Fruit fly (Drosophila melanogaster) whole organism, adult: ENCODE results near the gene Fcp3C.

ENCODE experiments used
- CG11617 ChIP-seq: fragments of 200-800 bp; sonication (Bioruptor generic); optimal IDR thresholded peaks from 2 replicates; lab custom pipeline; 2017; ENCODE audit warnings: mild to moderate bottlenecking, missing biosample characterization, missing genetic modification reagents, missing genetic modification characterization
- CG12768 ChIP-seq: fragments of 200-800 bp; sonication (Bioruptor generic); optimal IDR thresholded peaks from 2 replicates; lab custom pipeline; 2017; ENCODE audit warnings: missing biosample characterization, missing genetic modification characterization, mild to moderate bottlenecking, moderate library complexity, missing genetic modification reagents
- CG1620 ChIP-seq: fragments of 200-800 bp; sonication (Bioruptor generic); optimal IDR thresholded peaks from 2 replicates; lab custom pipeline; 2016; ENCODE audit warnings: missing biosample characterization, missing genetic modification characterization
- CG33017 ChIP-seq: fragments of 200-800 bp; sonication (Bioruptor generic); optimal IDR thresholded peaks from 2 replicates; lab custom pipeline; 2018; ENCODE audit warnings: missing biosample characterization, mild to moderate bottlenecking, missing genetic modification characterization, moderate library complexity
- CG5204 ChIP-seq: fragments of 200-800 bp; sonication (Bioruptor generic); optimal IDR thresholded peaks from 2 replicates; lab custom pipeline; 2016; ENCODE audit warnings: missing biosample characterization, missing genetic modification characterization
- CG7045 ChIP-seq: fragments of 200-800 bp; sonication (Bioruptor generic); optimal IDR thresholded peaks from 2 replicates; lab custom pipeline; 2017; ENCODE audit warnings: missing biosample characterization, mild to moderate bottlenecking, missing genetic modification characterization
- CG7101 ChIP-seq: fragments of 200-800 bp; sonication (Bioruptor generic); optimal IDR thresholded peaks from 2 replicates; lab custom pipeline; 2018; ENCODE audit warnings: missing biosample characterization, mild to moderate bottlenecking, missing genetic modification characterization, moderate library complexity
- Clk ChIP-seq: fragments of 200-800 bp; sonication (Bioruptor generic); optimal IDR thresholded peaks from 2 replicates; lab custom pipeline; 2017; ENCODE audit warnings: missing biosample characterization, missing genetic modification characterization
- Crg-1 ChIP-seq: fragments of 200-800 bp; sonication (Bioruptor generic); optimal IDR thresholded peaks from 2 replicates; lab custom pipeline; 2016; ENCODE audit warnings: missing biosample characterization, missing genetic modification characterization
- Hr96 ChIP-seq: fragments of 200-800 bp; sonication (Bioruptor generic); optimal IDR thresholded peaks from 2 replicates; lab custom pipeline; 2016; ENCODE audit warnings: missing biosample characterization, missing genetic modification characterization
- Mnt ChIP-seq: fragments of 200-800 bp; sonication (Bioruptor generic); optimal IDR thresholded peaks from 2 replicates; lab custom pipeline; 2016; ENCODE audit warnings: missing biosample characterization, mild to moderate bottlenecking, missing genetic modification characterization
- bab1 ChIP-seq: fragments of 200-800 bp; sonication (Bioruptor generic); optimal IDR thresholded peaks from 3 replicates; lab custom pipeline; 2019; ENCODE audit warnings: missing biosample characterization, mild to moderate bottlenecking, missing genetic modification characterization, moderate library complexity
- cic ChIP-seq: fragments of 200-800 bp; sonication (Bioruptor generic); optimal IDR thresholded peaks from 2 replicates; lab custom pipeline; 2017; ENCODE audit warnings: missing biosample characterization, mild to moderate bottlenecking, missing genetic modification characterization, moderate library complexity
- cnc ChIP-seq, 2 experiments: fragments of >200 bp; optimal IDR thresholded peaks; 2 replicates each; lab custom pipeline; 2017
- kay ChIP-seq: fragments of 200-800 bp; sonication (Bioruptor generic); peaks from one replicate; lab custom pipeline; 2016; ENCODE audit warnings: missing biosample characterization, missing genetic modification characterization, borderline replicate concordance
- ovo ChIP-seq: fragments of 200-800 bp; sonication (Bioruptor generic); optimal IDR thresholded peaks from 2 replicates; lab custom pipeline; 2016; ENCODE audit warnings: missing biosample characterization, missing genetic modification characterization
- pad ChIP-seq: fragments of 200-800 bp; sonication (Bioruptor generic); optimal IDR thresholded peaks from 3 replicates; lab custom pipeline; 2017; ENCODE audit warnings: missing biosample characterization, missing genetic modification characterization, mild to moderate bottlenecking, moderate library complexity, missing genetic modification reagents
- tj ChIP-seq: fragments of 200-800 bp; sonication (Bioruptor generic); optimal IDR thresholded peaks from 3 replicates; lab custom pipeline; 2017; ENCODE audit warnings: missing biosample characterization, mild to moderate bottlenecking, missing genetic modification characterization, moderate library complexity
- toe ChIP-seq: fragments of 200-800 bp; sonication (Bioruptor generic); optimal IDR thresholded peaks from 2 replicates; lab custom pipeline; 2016; ENCODE audit warnings: missing biosample characterization, missing genetic modification characterization

The Fcp3C gene

dm6 chrX:3189155-3189554 is 14.9 kb upstream of the Fcp3C start:
- TF ChIP-seq kay (GFP tag; lab: Kevin White, UChicago) (peak; percentile 62), Clk (GFP tag; lab: Kevin White, UChicago) (no peak)

DNA sequence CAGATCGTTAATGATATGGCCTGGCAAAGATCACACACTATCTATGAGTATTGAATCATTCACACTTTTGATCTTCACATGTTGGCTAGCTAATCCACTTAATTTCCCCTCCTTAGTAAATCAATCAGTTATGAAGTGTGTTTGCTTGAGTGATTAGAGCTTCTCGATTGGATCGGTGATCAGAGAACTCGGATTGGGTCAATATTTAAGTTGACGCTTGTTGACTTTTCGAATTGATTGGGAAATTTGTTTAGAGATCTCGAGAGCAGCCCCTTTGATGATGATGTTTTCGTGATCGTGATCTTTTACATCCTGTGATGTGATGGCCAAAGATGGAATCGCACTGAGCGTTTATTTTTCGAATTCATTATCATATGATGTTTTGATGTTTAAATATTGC is 14.1 kb upstream of the Fcp3C start:
- TF ChIP-seq ovo (GFP tag; lab: Kevin White, UChicago): peak; percentile 27
- TF ChIP-seq Crg-1: no peak
- TF ChIP-seq CG7101 (tag; lab: Kevin White, UChicago): peak; percentile 18
- TF ChIP-seq pad (GFP tag; lab: Kevin White, UChicago): peak; percentile 39

dm6 chrX:3187593-3187992 is 13.3 kb upstream of the Fcp3C start:
- no peak for TF ChIP-seq kay (GFP tag; lab: Kevin White, UChicago)
- TF ChIP-seq tj (GFP tag; lab: Kevin White, UChicago): peak; percentile 8

- TF ChIP-seq ovo (GFP tag; lab: Kevin White, UChicago) (no peak), CG11617 (GFP tag; lab: Kevin White, UChicago) (no peak), bab1 (no peak), CG7101 (tag; lab: Kevin White, UChicago) (peak; percentile 5), CG33017 (tag; lab: Kevin White, UChicago) (no peak), cic (GFP tag; lab: Kevin White, UChicago) (peak; percentile 15), cnc (optimal IDR thresholded peaks at IDR 0.05; lab: Kevin White, UChicago) (no peak)
Observed at dm6 chrX:3186550-3186949, 12.3 kb upstream of the Fcp3C start.

dm6 chrX:3176193-3176592 is 1.9 kb upstream of the Fcp3C start, which contains the start of gene dnc:
dnc (plus strand) TSS chrX:3176440.
- TF ChIP-seq pad (GFP tag; lab: Kevin White, UChicago) (peak; percentile 11), ovo (GFP tag; lab: Kevin White, UChicago) (peak; percentile 93), Mnt (GFP tag; lab: Kevin White, UChicago) (no peak)

- TF ChIP-seq CG11617 (GFP tag; lab: Kevin White, UChicago): no peak
- no peak for TF ChIP-seq CG7101 (tag; lab: Kevin White, UChicago)
- no peak for TF ChIP-seq CG5204 (GFP tag; lab: Kevin White, UChicago)
Observed at dm6 chrX:3174881-3175874, 904 bp upstream of the Fcp3C start, which contains the start of gene CG3939. CG3939 (plus strand) TSS chrX:3175018.

dm6 chrX:3173072-3173471 is 1.2 kb downstream of the Fcp3C start, which contains the start of gene CG18508:
CG18508 (minus strand) TSS chrX:3173140.
- TF ChIP-seq Crg-1 (no peak), toe (GFP tag; lab: Kevin White, UChicago) (peak; percentile 3), CG1620 (GFP tag; lab: Kevin White, UChicago) (peak; percentile 41), CG11617 (GFP tag; lab: Kevin White, UChicago) (no peak), ovo (GFP tag; lab: Kevin White, UChicago) (peak; percentile 48)

DNA sequence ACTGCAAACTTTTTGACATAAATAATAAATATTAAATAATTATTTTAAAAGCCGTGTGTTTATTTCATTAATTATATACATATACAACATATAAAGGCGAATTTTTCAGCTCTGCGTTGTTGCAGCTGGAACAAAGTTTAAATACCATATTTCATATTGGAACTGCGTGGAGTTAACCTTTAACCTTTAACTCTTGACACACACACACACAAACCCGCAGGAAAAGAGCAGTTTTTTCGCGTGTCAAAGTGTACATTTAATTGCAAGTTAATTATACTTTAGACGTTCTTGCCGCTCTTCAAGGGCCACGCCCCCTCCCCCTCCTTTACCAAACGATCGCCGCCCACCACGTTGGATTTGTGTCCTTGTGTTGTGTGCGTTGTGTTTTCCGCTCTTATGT is 2.1 kb downstream of the Fcp3C start:
- TF ChIP-seq kay (GFP tag; lab: Kevin White, UChicago) (no peak), CG7101 (tag; lab: Kevin White, UChicago) (no peak), toe (GFP tag; lab: Kevin White, UChicago) (no peak), tj (GFP tag; lab: Kevin White, UChicago) (no peak), CG1620 (GFP tag; lab: Kevin White, UChicago) (no peak), CG7045 (GFP tag; lab: Kevin White, UChicago) (no peak), Mnt (GFP tag; lab: Kevin White, UChicago) (no peak), Hr96 (GFP tag; lab: Kevin White, UChicago) (no peak), Crg-1 (no peak), Clk (GFP tag; lab: Kevin White, UChicago) (no peak), CG12768 (GFP tag; lab: Kevin White, UChicago) (no peak), cnc (optimal IDR thresholded peaks at IDR 0.05; lab: Kevin White, UChicago) (no peak), cic (GFP tag; lab: Kevin White, UChicago) (no peak)
